Worm (Caenorhabditis elegans) whole organism, young adult: ENCODE results near the gene strd-1.

Experiments used
- B0261.1 ChIP-seq: sonication (generic microtip); optimal IDR thresholded peaks from 2 replicates; lab custom pipeline; 2016; ENCODE audit warnings: mild to moderate bottlenecking, missing genetic modification characterization, moderate library complexity, missing compliant biosample characterization
- C06A6.2 ChIP-seq: fragments of 200-800 bp; sonication (Bioruptor generic); conservative IDR thresholded peaks from 2 replicates; pipeline ENCODE4 v1.3.6; 2022; ENCODE audit warnings: missing genetic modification characterization, missing compliant biosample characterization
- T07F8.4 ChIP-seq: sonication (generic microtip); optimal IDR thresholded peaks from 2 replicates; lab custom pipeline; 2016; ENCODE audit warnings: mild to moderate bottlenecking, missing genetic modification characterization, moderate library complexity, missing compliant biosample characterization
- T26A5.8 ChIP-seq: sonication (generic microtip); optimal IDR thresholded peaks from 2 replicates; lab custom pipeline; 2016; ENCODE audit warnings: missing genetic modification characterization, missing compliant biosample characterization
- Y95B8A.8 ChIP-seq: fragments of 200-800 bp; sonication (Bioruptor generic); IDR thresholded peaks from 2 replicates; pipeline ENCODE4 v1.3.6; 2022; ENCODE audit warnings: missing genetic modification reagents, missing genetic modification characterization, missing compliant biosample characterization
- aptf-3 ChIP-seq: fragments of 200-800 bp; sonication (Bioruptor generic); IDR thresholded peaks from 2 replicates; pipeline ENCODE4 v1.3.6; 2022; ENCODE audit warnings: missing genetic modification characterization, missing compliant biosample characterization
- athp-1 ChIP-seq: sonication (generic microtip); optimal IDR thresholded peaks from 2 replicates; lab custom pipeline; 2017; ENCODE audit warnings: mild to moderate bottlenecking, missing genetic modification characterization, missing compliant biosample characterization
- attf-5 ChIP-seq: fragments of 200-800 bp; sonication (Bioruptor generic); optimal IDR thresholded peaks from 2 replicates; lab custom pipeline; 2018; ENCODE audit warnings: mild to moderate bottlenecking, missing genetic modification characterization, missing compliant biosample characterization
- bed-2 ChIP-seq: fragments of 200-800 bp; sonication (Bioruptor generic); IDR thresholded peaks from 2 replicates; pipeline ENCODE4 v1.3.6; 2022; ENCODE audit warnings: missing genetic modification reagents, missing genetic modification characterization, missing compliant biosample characterization
- cebp-2 ChIP-seq: fragments of 200-800 bp; sonication (Bioruptor generic); IDR thresholded peaks from 2 replicates; pipeline ENCODE4 v1.3.6; 2022; ENCODE audit warnings: missing genetic modification characterization, missing compliant biosample characterization
- ceh-91 ChIP-seq: fragments of 200-800 bp; sonication (Bioruptor generic); IDR thresholded peaks from 2 replicates; pipeline ENCODE4 v1.3.6; 2022; ENCODE audit warnings: missing genetic modification reagents, missing genetic modification characterization, missing compliant biosample characterization
- chd-7 ChIP-seq: sonication (generic microtip); optimal IDR thresholded peaks from 2 replicates; lab custom pipeline; 2016; ENCODE audit warnings: mild to moderate bottlenecking, missing genetic modification characterization, moderate library complexity, missing compliant biosample characterization
- dpl-1 ChIP-seq: fragments of 150-350 bp; optimal IDR thresholded peaks from 2 replicates; lab custom pipeline; 2014; ENCODE audit warnings: missing biosample characterization, missing genetic modification reagents, missing genetic modification characterization
- efl-1 ChIP-seq: fragments of 150-350 bp; optimal IDR thresholded peaks from 2 replicates; lab custom pipeline; 2014; ENCODE audit warnings: missing biosample characterization, missing genetic modification reagents, missing genetic modification characterization
- egl-18 ChIP-seq: fragments of 200-800 bp; sonication (Bioruptor generic); IDR thresholded peaks from 2 replicates; pipeline ENCODE4 v1.3.6; 2022; ENCODE audit warnings: missing genetic modification reagents, missing genetic modification characterization, missing compliant biosample characterization
- egrh-3 ChIP-seq: fragments of 200-800 bp; sonication (Bioruptor generic); IDR thresholded peaks from 2 replicates; pipeline ENCODE4 v1.3.6; 2022; ENCODE audit warnings: missing genetic modification reagents, missing genetic modification characterization, missing compliant biosample characterization
- ekl-4 ChIP-seq: fragments of 200-800 bp; sonication (Bioruptor generic); IDR thresholded peaks from 2 replicates; pipeline ENCODE4 v1.3.6; 2022; ENCODE audit warnings: missing genetic modification reagents, missing genetic modification characterization, missing compliant biosample characterization
- fkh-3 ChIP-seq: sonication (generic microtip); optimal IDR thresholded peaks from 2 replicates; lab custom pipeline; 2016; ENCODE audit warnings: mild to moderate bottlenecking, missing genetic modification characterization, missing compliant biosample characterization
- hlh-26 ChIP-seq: fragments of 200-800 bp; sonication (Bioruptor generic); conservative IDR thresholded peaks from 2 replicates; pipeline ENCODE4 v1.3.6; 2022; ENCODE audit warnings: missing genetic modification reagents, missing genetic modification characterization, missing compliant biosample characterization
- lin-26 ChIP-seq: fragments of 200-800 bp; sonication (Bioruptor generic); IDR thresholded peaks from 2 replicates; pipeline ENCODE4 v1.3.6; 2022; ENCODE audit warnings: missing genetic modification reagents, missing genetic modification characterization, missing compliant biosample characterization
- lir-1 ChIP-seq: fragments of 200-800 bp; sonication (Bioruptor generic); conservative IDR thresholded peaks from 2 replicates; pipeline ENCODE4 v1.3.6; 2022; ENCODE audit warnings: missing genetic modification reagents, missing genetic modification characterization, missing compliant biosample characterization
- madf-3 ChIP-seq: fragments of 200-800 bp; sonication (Bioruptor generic); IDR thresholded peaks from 2 replicates; pipeline ENCODE4 v1.3.6; 2022; ENCODE audit warnings: missing genetic modification reagents, missing genetic modification characterization, missing compliant biosample characterization
- madf-8 ChIP-seq: fragments of 200-800 bp; sonication (Bioruptor generic); conservative IDR thresholded peaks from 2 replicates; pipeline ENCODE4 v1.3.6; 2022; ENCODE audit warnings: missing genetic modification reagents, missing genetic modification characterization, missing compliant biosample characterization
- mcd-1 ChIP-seq: fragments of 200-800 bp; sonication (Bioruptor generic); IDR thresholded peaks from 2 replicates; pipeline ENCODE4 v1.3.6; 2022; ENCODE audit warnings: missing genetic modification reagents, missing genetic modification characterization, missing compliant biosample characterization
- mes-4 ChIP-seq: sonication (generic microtip); optimal IDR thresholded peaks from 2 replicates; lab custom pipeline; 2016; ENCODE audit warnings: missing genotype, missing genetic modification characterization, missing compliant biosample characterization
- nfya-2 ChIP-seq: fragments of 200-800 bp; sonication (Bioruptor generic); IDR thresholded peaks from 2 replicates; pipeline ENCODE4 v1.3.6; 2022; ENCODE audit warnings: missing genetic modification reagents, missing genetic modification characterization, missing compliant biosample characterization
- nhr-120 ChIP-seq: fragments of 200-800 bp; sonication (Bioruptor generic); IDR thresholded peaks from 2 replicates; pipeline ENCODE4 v1.3.6; 2022; ENCODE audit warnings: missing genetic modification characterization, missing compliant biosample characterization
- nhr-90 ChIP-seq: sonication (generic microtip); optimal IDR thresholded peaks from 2 replicates; lab custom pipeline; 2016; ENCODE audit warnings: missing genotype, mild to moderate bottlenecking, missing genetic modification characterization, missing compliant biosample characterization
- repo-1 ChIP-seq: sonication (generic microtip); optimal IDR thresholded peaks from 2 replicates; lab custom pipeline; 2017; ENCODE audit warnings: mild to moderate bottlenecking, missing genetic modification characterization, missing compliant biosample characterization
- rpc-1 ChIP-seq, 2 experiments: fragments of 150-350 bp in 1 of 2; sonication (generic microtip) in 1 of 2; optimal IDR thresholded peaks; 2 replicates each; lab custom pipeline; 2014 to 2018; ENCODE audit warnings: missing biosample characterization in 1 of 2, missing genetic modification characterization in 1 of 2, missing genetic modification reagents in 1 of 2, missing genotype in 1 of 2
- sdz-38 ChIP-seq: sonication (generic microtip); optimal IDR thresholded peaks from 2 replicates; lab custom pipeline; 2016; ENCODE audit warnings: missing genotype, missing genetic modification characterization, missing compliant biosample characterization
- snpc-4 ChIP-seq, 5 experiments: fragments of 150-350 bp in 1 of 5; sonication (generic microtip) in 4 of 5; optimal IDR thresholded peaks; 2 replicates each; lab custom pipeline; 2014 to 2018; ENCODE audit warnings: missing genetic modification characterization in 5 of 5, missing biosample characterization in 3 of 5, antibody characterized with exemption in 2 of 5, mild to moderate bottlenecking in 2 of 5, missing compliant biosample characterization in 2 of 5, missing genotype in 2 of 5, moderate library complexity in 2 of 5, missing genetic modification reagents in 1 of 5
- somi-1 ChIP-seq: fragments of 200-800 bp; sonication (Bioruptor generic); optimal IDR thresholded peaks from 2 replicates; lab custom pipeline; 2018; ENCODE audit warnings: mild to moderate bottlenecking, missing genetic modification characterization, missing compliant biosample characterization
- tbx-9 ChIP-seq: sonication (generic microtip); optimal IDR thresholded peaks from 2 replicates; lab custom pipeline; 2016; ENCODE audit warnings: borderline replicate concordance, missing genetic modification characterization, inconsistent platforms, missing compliant biosample characterization
- tlf-1 ChIP-seq: fragments of 200-800 bp; sonication (Bioruptor generic); optimal IDR thresholded peaks from 2 replicates; lab custom pipeline; 2018; ENCODE audit warnings: mild to moderate bottlenecking, missing genetic modification characterization, missing compliant biosample characterization
- xnd-1 ChIP-seq: sonication (generic microtip); optimal IDR thresholded peaks from 2 replicates; lab custom pipeline; 2016; ENCODE audit warnings: missing genotype, missing genetic modification reagents, missing genetic modification characterization, missing compliant biosample characterization
- ztf-18 ChIP-seq: sonication (generic microtip); optimal IDR thresholded peaks from 2 replicates; lab custom pipeline; 2016; ENCODE audit warnings: missing genotype, mild to moderate bottlenecking, missing genetic modification characterization, missing compliant biosample characterization
- ztf-22 ChIP-seq: fragments of 200-800 bp; sonication (Bioruptor generic); optimal IDR thresholded peaks from 2 replicates; lab custom pipeline; 2018; ENCODE audit warnings: mild to moderate bottlenecking, missing genetic modification characterization, moderate library complexity, missing compliant biosample characterization
- ztf-25 ChIP-seq: fragments of 200-800 bp; sonication (Bioruptor generic); IDR thresholded peaks from 2 replicates; pipeline ENCODE4 v1.3.6; 2022; ENCODE audit warnings: missing genetic modification reagents, missing genetic modification characterization, missing compliant biosample characterization
- ztf-3 ChIP-seq: fragments of 200-800 bp; sonication (Bioruptor generic); optimal IDR thresholded peaks from 2 replicates; lab custom pipeline; 2018; ENCODE audit warnings: mild to moderate bottlenecking, missing genetic modification characterization, missing compliant biosample characterization

strd-1 gene

ce11 chrIII:10984749-10985148 is 37.5 kb downstream of the strd-1 start:
- TF ChIP-seq egrh-3 (GFP tag; lab: Robert Waterston, UW), result peak; percentile 97
- peak; percentile 38; the same call in 1 of the 2 replicates for TF ChIP-seq mcd-1 (GFP tag; lab: Robert Waterston, UW)
- 0 out of 2 replicates have a peak, but pooled peaks have one; percentile 26 for TF ChIP-seq nhr-120 (GFP tag; lab: Robert Waterston, UW)
- TF ChIP-seq lin-26 (GFP tag; lab: Robert Waterston, UW), result peak; percentile 38; the same call in 1 of the 2 replicates

DNA sequence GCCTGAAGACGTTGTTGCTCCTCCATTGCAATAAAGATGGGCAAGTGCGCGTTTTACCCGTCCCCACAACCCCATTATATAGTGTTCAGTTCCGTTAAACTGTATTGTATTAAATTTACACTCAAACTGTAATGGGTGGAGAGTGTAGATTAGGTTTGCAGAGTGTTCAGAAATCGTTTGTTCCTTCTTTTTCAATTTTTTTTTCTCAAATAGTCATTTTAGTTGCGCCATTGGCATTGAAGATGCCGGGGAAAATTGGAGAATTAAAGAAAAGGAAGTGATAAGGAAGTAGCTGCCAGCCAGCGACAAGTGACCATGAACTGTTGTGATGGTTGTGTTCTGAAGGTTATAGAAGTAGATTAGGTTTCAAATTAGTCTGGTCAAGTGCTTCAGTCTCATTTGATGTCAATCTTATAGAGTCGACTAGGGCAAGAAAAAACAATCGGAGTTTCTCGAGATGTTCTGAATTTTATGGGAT is 38.3 kb downstream of the strd-1 start, which contains the start of gene col-93:
col-93 (minus strand) TSS at position 51 of the 478 bp plus-strand sequence.
- TF ChIP-seq tlf-1 (GFP tag; lab: Kevin White, UChicago) (no peak), T26A5.8 (tag; lab: Kevin White, UChicago) (no peak), ztf-22 (GFP tag; lab: Kevin White, UChicago) (no peak), somi-1 (GFP tag; lab: Kevin White, UChicago) (no peak), rpc-1 (optimal IDR thresholded peaks at IDR 0.05; lab: Kevin White, UChicago) (no peak), rpc-1 (tag; optimal IDR thresholded peaks at IDR 0.05; lab: Kevin White, UChicago) (no peak), B0261.1 (tag; lab: Kevin White, UChicago) (no peak), Y95B8A.8 (GFP tag; lab: Robert Waterston, UW) (no peak)

DNA sequence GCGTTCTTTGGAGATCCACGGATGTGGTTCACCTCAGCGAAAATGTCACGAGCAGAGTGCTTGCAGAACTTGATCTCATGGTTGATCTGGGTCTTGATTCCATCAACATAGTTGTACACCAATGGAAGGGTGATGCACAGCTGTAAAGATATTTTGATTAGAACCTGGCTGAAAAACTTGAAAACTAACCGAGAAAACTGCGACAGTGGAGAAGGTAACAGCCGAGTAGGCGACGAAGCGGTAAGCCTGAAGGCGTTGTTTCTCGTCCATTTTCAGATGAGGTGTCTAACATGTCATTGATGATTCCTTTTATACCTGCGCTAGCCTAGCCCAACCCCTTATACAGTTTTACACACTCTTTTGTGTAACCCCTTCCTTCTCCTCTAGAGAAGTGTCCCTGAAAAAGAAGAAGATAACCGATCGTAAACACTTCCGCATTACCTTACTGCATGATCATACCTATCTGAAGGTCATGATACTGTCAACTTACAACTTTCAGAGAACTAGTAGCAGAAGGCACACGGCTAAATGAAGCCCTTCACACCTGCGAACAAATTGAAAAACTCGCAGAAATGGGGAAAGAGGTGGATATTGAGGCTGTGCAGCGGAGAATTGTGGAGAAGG is 40.4 kb downstream of the strd-1 start, which contains the start of gene col-94:
col-94 (minus strand) TSS at position 313 of the 624 bp plus-strand sequence.
- TF ChIP-seq snpc-4 (GFP tag; optimal IDR thresholded peaks at IDR 0.05; lab: Kevin White, UChicago) (no peak), snpc-4 (tag; optimal IDR thresholded peaks at IDR 0.05; lab: Kevin White, UChicago) (peak in 1 of 4 experiments; percentile 11), nfya-2 (GFP tag; lab: Robert Waterston, UW) (no peak)

ce11 chrIII:10989491-10990032 is 42.3 kb downstream of the strd-1 start:
- peak; percentile 91 for TF ChIP-seq ztf-22 (GFP tag; lab: Kevin White, UChicago)
- peak; percentile 95 for TF ChIP-seq tbx-9
- peak; percentile 97 for TF ChIP-seq ztf-25 (GFP tag; lab: Robert Waterston, UW)
- TF ChIP-seq athp-1, result peak; percentile 94
- TF ChIP-seq nhr-90, result peak; percentile 94
- peak; percentile 88 for TF ChIP-seq madf-3
- TF ChIP-seq bed-2 (GFP tag; lab: Robert Waterston, UW), result peak; percentile 72
- TF ChIP-seq egl-18, result peak; percentile 91
- peak; percentile 94 for TF ChIP-seq aptf-3 (GFP tag; lab: Robert Waterston, UW)
- peak; percentile 33 for TF ChIP-seq xnd-1
- TF ChIP-seq somi-1 (GFP tag; lab: Kevin White, UChicago), result peak; percentile 92
- TF ChIP-seq fkh-3 (tag; lab: Kevin White, UChicago), result peak; percentile 93
- peak; percentile 96 for TF ChIP-seq cebp-2 (GFP tag; lab: Robert Waterston, UW)
- TF ChIP-seq madf-8 (GFP tag; lab: Robert Waterston, UW), result peak; percentile 60
- peak; percentile 97 for TF ChIP-seq repo-1 (tag; lab: Kevin White, UChicago)
- peak; percentile 97 for TF ChIP-seq chd-7 (tag; lab: Kevin White, UChicago)
- peak; percentile 44 for TF ChIP-seq dpl-1 (GFP tag; lab: Kevin White, UChicago)
- peak; percentile 72 for TF ChIP-seq sdz-38 (tag; lab: Kevin White, UChicago)
- TF ChIP-seq egrh-3 (GFP tag; lab: Robert Waterston, UW), result peak; percentile 85
- TF ChIP-seq hlh-26, result 0 out of 2 replicates have a peak, but pooled peaks have one; percentile 73
- TF ChIP-seq lir-1 (GFP tag; lab: Robert Waterston, UW), result peak; percentile 90
- peak; percentile 48 for TF ChIP-seq ceh-91 (GFP tag; lab: Robert Waterston, UW)
- no peak for TF ChIP-seq efl-1 (GFP tag; lab: Kevin White, UChicago)
- peak; percentile 90 for TF ChIP-seq mes-4
- TF ChIP-seq T07F8.4, result peak; percentile 92
- peak; percentile 92 for TF ChIP-seq C06A6.2
- TF ChIP-seq ztf-18 (tag; lab: Kevin White, UChicago), result peak; percentile 83
- TF ChIP-seq attf-5 (GFP tag; lab: Kevin White, UChicago), result peak; percentile 93
- TF ChIP-seq ztf-3 (GFP tag; lab: Kevin White, UChicago), result peak; percentile 91
- TF ChIP-seq ekl-4, result peak; percentile 95
